Worm (Caenorhabditis elegans): ENCODE measurements around the gene ZK6.8.

DNA sequence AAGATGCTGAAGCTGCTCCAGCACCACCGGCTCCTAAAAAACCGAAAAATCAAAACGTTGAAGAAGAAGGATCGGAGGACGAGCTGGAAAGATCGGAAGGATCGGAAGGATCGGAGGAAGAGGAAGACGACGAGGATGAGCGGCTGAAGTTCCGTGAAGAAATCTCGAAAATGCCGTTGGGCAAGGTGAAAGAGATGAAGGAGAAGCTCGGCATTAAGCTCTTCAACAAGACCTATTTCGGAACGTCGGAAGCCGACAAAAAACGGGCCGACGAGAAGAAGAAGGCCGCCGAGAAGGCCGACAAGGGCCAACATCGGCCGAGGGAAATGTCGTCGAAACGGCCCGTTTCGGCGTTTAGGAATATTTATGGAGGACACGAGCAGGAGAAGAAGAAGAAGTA, 20.4 kb upstream of the ZK6.8 start:
- TF ChIP-seq nhr-11 (tag; optimal IDR thresholded peaks at IDR 0.05) (no peak), ces-1 (GFP tag; optimal IDR thresholded peaks at IDR 0.05) (no peak), ztf-4 (tag; optimal IDR thresholded peaks at IDR 0.05) (no peak), unc-62 (GFP tag; optimal IDR thresholded peaks at IDR 0.05) (no peak), unc-86 (tag; optimal IDR thresholded peaks at IDR 0.05) (no peak), aly-2 (tag; optimal IDR thresholded peaks at IDR 0.05) (no peak), blmp-1 (tag; optimal IDR thresholded peaks at IDR 0.05) (no peak), dpl-1 (GFP tag; optimal IDR thresholded peaks at IDR 0.05) (no peak), pqm-1 (tag; optimal IDR thresholded peaks at IDR 0.05) (no peak), irx-1 (tag; optimal IDR thresholded peaks at IDR 0.05) (no peak)
